Worm (Caenorhabditis elegans) whole organism, L4 larva: Measurements from ENCODE around the gene T04C12.33.

Source experiments
- F49E8.2 ChIP-seq: sonication (generic microtip); optimal IDR thresholded peaks from 2 replicates; lab custom pipeline; 2016; ENCODE audit warnings: missing compliant biosample characterization, mild to moderate bottlenecking, missing genetic modification characterization, borderline replicate concordance
- Y48G9A.11 ChIP-seq: fragments of 200-800 bp; sonication (Bioruptor generic); IDR thresholded peaks from 2 replicates; pipeline ENCODE4 v1.3.6; 2022; ENCODE audit warnings: missing genetic modification reagents, missing genetic modification characterization, missing compliant biosample characterization
- Y5F2A.4 ChIP-seq: fragments of 200-800 bp; sonication (Bioruptor generic); optimal IDR thresholded peaks from 2 replicates; lab custom pipeline; 2018; ENCODE audit warnings: mild to moderate bottlenecking, missing genetic modification characterization, missing compliant biosample characterization
- aha-1 ChIP-seq: fragments of 150-350 bp; peaks from one replicate; lab custom pipeline; 2014; ENCODE audit warnings: missing biosample characterization, missing genetic modification characterization
- aly-2 ChIP-seq: sonication (generic microtip); optimal IDR thresholded peaks from 2 replicates; lab custom pipeline; 2018; ENCODE audit warnings: missing biosample characterization, missing genetic modification characterization
- ama-1 ChIP-seq: fragments of 150-350 bp; optimal IDR thresholded peaks from 2 replicates; lab custom pipeline; 2014; ENCODE audit warnings: inconsistent platforms, mixed read lengths
- arid-1 ChIP-seq: fragments of 200-800 bp; sonication (Bioruptor generic); conservative IDR thresholded peaks from 2 replicates; pipeline ENCODE4 v1.3.6; 2022; ENCODE audit warnings: missing genetic modification reagents, missing genetic modification characterization, missing compliant biosample characterization
- ceh-28 ChIP-seq: fragments of 150-350 bp; optimal IDR thresholded peaks from 2 replicates; lab custom pipeline; 2014; ENCODE audit warnings: missing biosample characterization, missing genetic modification reagents, missing genetic modification characterization
- ceh-32 ChIP-seq: sonication (generic microtip); optimal IDR thresholded peaks from 2 replicates; lab custom pipeline; 2016; ENCODE audit warnings: mild to moderate bottlenecking, missing genetic modification characterization, missing compliant biosample characterization; ENCODE audit not compliant: poor library complexity
- cey-2 ChIP-seq: sonication (generic microtip); optimal IDR thresholded peaks from 3 replicates; lab custom pipeline; 2017; ENCODE audit warnings: missing genetic modification characterization, mild to moderate bottlenecking, missing compliant biosample characterization, antibody characterized with exemption, borderline replicate concordance; ENCODE audit not compliant: insufficient read depth
- ctbp-1 ChIP-seq: fragments of 200-800 bp; sonication (Bioruptor generic); IDR thresholded peaks from 2 replicates; pipeline ENCODE4 v1.3.6; 2022; ENCODE audit warnings: missing genetic modification reagents, missing genetic modification characterization, missing compliant biosample characterization
- dpl-1 ChIP-seq: fragments of 150-350 bp; optimal IDR thresholded peaks from 2 replicates; lab custom pipeline; 2014; ENCODE audit warnings: missing biosample characterization, missing genetic modification reagents, missing genetic modification characterization
- dve-1 ChIP-seq: sonication (generic microtip); optimal IDR thresholded peaks from 2 replicates; lab custom pipeline; 2017; ENCODE audit warnings: antibody characterized with exemption, mild to moderate bottlenecking, missing genetic modification characterization, missing compliant biosample characterization; ENCODE audit not compliant: insufficient read depth
- egl-43 ChIP-seq: fragments of 200-800 bp; sonication (Bioruptor generic); IDR thresholded peaks from 2 replicates; pipeline ENCODE4 v1.3.6; 2022; ENCODE audit warnings: missing genetic modification reagents, missing genetic modification characterization, missing compliant biosample characterization
- fkh-10 ChIP-seq: fragments of 150-350 bp; optimal IDR thresholded peaks from 2 replicates; lab custom pipeline; 2014; ENCODE audit warnings: missing biosample characterization, missing genetic modification reagents, missing genetic modification characterization
- fos-1 ChIP-seq: fragments of 150-350 bp; optimal IDR thresholded peaks from 2 replicates; lab custom pipeline; 2014; ENCODE audit warnings: missing biosample characterization, missing genetic modification characterization
- hif-1 ChIP-seq, 2 experiments: sonication (generic microtip); optimal IDR thresholded peaks; 2 replicates each; lab custom pipeline; 2016 to 2017; ENCODE audit warnings: missing compliant biosample characterization in 2 of 2, missing genetic modification characterization in 2 of 2, missing genetic modification reagents in 2 of 2, missing genotype in 2 of 2, mild to moderate bottlenecking in 1 of 2
- hlh-30 ChIP-seq: sonication (generic microtip); optimal IDR thresholded peaks from 2 replicates; lab custom pipeline; 2017; ENCODE audit warnings: antibody characterized with exemption, mild to moderate bottlenecking, missing genetic modification characterization, missing compliant biosample characterization; ENCODE audit not compliant: insufficient read depth
- hmg-1.1 ChIP-seq: fragments of 200-800 bp; sonication (Bioruptor generic); IDR thresholded peaks from 2 replicates; pipeline ENCODE4 v1.3.6; 2022; ENCODE audit warnings: missing genetic modification reagents, missing genetic modification characterization, missing compliant biosample characterization
- lin-13 ChIP-seq: fragments of 150-350 bp; optimal IDR thresholded peaks from 2 replicates; lab custom pipeline; 2014; ENCODE audit warnings: missing biosample characterization, missing genetic modification reagents, missing genetic modification characterization
- lin-38 ChIP-seq: fragments of 200-800 bp; sonication (Bioruptor generic); IDR thresholded peaks from 2 replicates; pipeline ENCODE4 v1.3.6; 2022; ENCODE audit warnings: missing genetic modification reagents, missing genetic modification characterization, missing compliant biosample characterization
- lin-39 ChIP-seq: fragments of 150-350 bp; optimal IDR thresholded peaks from 2 replicates; lab custom pipeline; 2014; ENCODE audit warnings: missing biosample characterization, missing genetic modification reagents, missing genetic modification characterization
- lsy-2 ChIP-seq, 2 experiments: fragments of 150-350 bp in 1 of 2; sonication (generic microtip) in 1 of 2; optimal IDR thresholded peaks; 2 replicates each; lab custom pipeline; 2014 to 2017; ENCODE audit warnings: missing biosample characterization in 2 of 2, missing genetic modification characterization in 2 of 2
- mdl-1 ChIP-seq, 2 experiments: fragments of 150-350 bp in 1 of 2; sonication (generic microtip) in 1 of 2; optimal IDR thresholded peaks; 2 replicates each; lab custom pipeline; 2014 to 2017; ENCODE audit warnings: missing biosample characterization in 2 of 2, missing genetic modification characterization in 2 of 2
- mdt-29 ChIP-seq: fragments of 200-800 bp; sonication (Bioruptor generic); IDR thresholded peaks from 2 replicates; pipeline ENCODE4 v1.3.6; 2022; ENCODE audit warnings: missing genetic modification reagents, missing genetic modification characterization, missing compliant biosample characterization
- mep-1 ChIP-seq: fragments of 150-350 bp; sonication (generic microtip); optimal IDR thresholded peaks from 3 replicates; lab custom pipeline; 2014; ENCODE audit warnings: missing biosample characterization, missing genetic modification characterization
- mes-2 ChIP-seq: sonication (generic microtip); optimal IDR thresholded peaks from 2 replicates; lab custom pipeline; 2016; ENCODE audit warnings: missing genotype, mild to moderate bottlenecking, missing genetic modification characterization, missing compliant biosample characterization; ENCODE audit not compliant: poor library complexity, severe bottlenecking
- mxl-2 ChIP-seq: fragments of 200-800 bp; sonication (Bioruptor generic); conservative IDR thresholded peaks from 2 replicates; pipeline ENCODE4 v1.3.6; 2022; ENCODE audit warnings: missing genetic modification reagents, missing genetic modification characterization, missing compliant biosample characterization
- nhr-11 ChIP-seq: fragments of 150-350 bp; optimal IDR thresholded peaks from 2 replicates; lab custom pipeline; 2014; ENCODE audit warnings: missing biosample characterization, missing genetic modification characterization
- nhr-111 ChIP-seq: fragments of 200-800 bp; sonication (Bioruptor generic); optimal IDR thresholded peaks from 2 replicates; lab custom pipeline; 2018; ENCODE audit warnings: mild to moderate bottlenecking, missing genetic modification characterization, missing compliant biosample characterization
- nhr-25 ChIP-seq: sonication (generic microtip); optimal IDR thresholded peaks from 2 replicates; lab custom pipeline; 2017; ENCODE audit warnings: missing genetic modification characterization, mild to moderate bottlenecking, missing compliant biosample characterization, antibody characterized with exemption, moderate library complexity, borderline replicate concordance; ENCODE audit not compliant: insufficient read depth
- nhr-28 ChIP-seq: fragments of 150-350 bp; optimal IDR thresholded peaks from 2 replicates; lab custom pipeline; 2014; ENCODE audit warnings: missing biosample characterization, missing genetic modification characterization
- nhr-42 ChIP-seq: fragments of 200-800 bp; sonication (Bioruptor generic); IDR thresholded peaks from 2 replicates; pipeline ENCODE4 v1.3.6; 2022; ENCODE audit warnings: missing genetic modification characterization, missing compliant biosample characterization
- nhr-76 ChIP-seq: fragments of 150-350 bp; optimal IDR thresholded peaks from 2 replicates; lab custom pipeline; 2014; ENCODE audit warnings: missing biosample characterization, missing genetic modification characterization
- nhr-77 ChIP-seq: fragments of 150-350 bp; optimal IDR thresholded peaks from 2 replicates; lab custom pipeline; 2014; ENCODE audit warnings: missing biosample characterization, missing genetic modification characterization
- php-3 ChIP-seq: fragments of 200-800 bp; sonication (Bioruptor generic); IDR thresholded peaks from 2 replicates; pipeline ENCODE4 v1.3.6; 2022; ENCODE audit warnings: missing genetic modification reagents, missing genetic modification characterization, missing compliant biosample characterization
- rbr-2 ChIP-seq: sonication (generic microtip); optimal IDR thresholded peaks from 2 replicates; lab custom pipeline; 2016; ENCODE audit warnings: missing genotype, missing genetic modification characterization, missing compliant biosample characterization
- set-16 ChIP-seq: fragments of 200-800 bp; sonication (Bioruptor generic); IDR thresholded peaks from 2 replicates; pipeline ENCODE4 v1.3.6; 2022; ENCODE audit warnings: missing genetic modification reagents, missing genetic modification characterization, missing compliant biosample characterization
- skn-1 ChIP-seq: fragments of 150-350 bp; optimal IDR thresholded peaks from 2 replicates; lab custom pipeline; 2014; ENCODE audit warnings: missing biosample characterization, missing genetic modification characterization
- spr-1 ChIP-seq: sonication (generic microtip); optimal IDR thresholded peaks from 2 replicates; lab custom pipeline; 2016; ENCODE audit warnings: mild to moderate bottlenecking, missing genetic modification characterization, missing compliant biosample characterization
- unc-130 ChIP-seq: sonication (generic microtip); optimal IDR thresholded peaks from 2 replicates; lab custom pipeline; 2016; ENCODE audit warnings: missing genetic modification reagents, missing genetic modification characterization, missing compliant biosample characterization
- unc-62 ChIP-seq, 3 experiments: fragments of 150-350 bp in 1 of 3; sonication (generic microtip); optimal IDR thresholded peaks in 2 of 3; peaks in 1 of 3; 1 replicate in 1 of 3; 2 replicates in 2 of 3; lab custom pipeline; 2014 to 2017; ENCODE audit warnings: missing biosample characterization in 3 of 3, missing genetic modification characterization in 3 of 3, missing genetic modification reagents in 3 of 3, missing genotype in 1 of 3
- vab-7 ChIP-seq: fragments of 200-800 bp; sonication (Bioruptor generic); IDR thresholded peaks from 2 replicates; pipeline ENCODE4 v1.3.6; 2022; ENCODE audit warnings: missing genetic modification reagents, missing genetic modification characterization, missing compliant biosample characterization
- zfp-2 ChIP-seq: sonication (generic microtip); optimal IDR thresholded peaks from 2 replicates; lab custom pipeline; 2016; ENCODE audit warnings: mild to moderate bottlenecking, missing genetic modification characterization, missing compliant biosample characterization
- zip-11 ChIP-seq: fragments of 200-800 bp; sonication (Bioruptor generic); IDR thresholded peaks from 2 replicates; pipeline ENCODE4 v1.3.6; 2022; ENCODE audit warnings: missing genetic modification characterization, missing compliant biosample characterization

T04C12.33 gene

ce11 chrV:11076403-11076802 is 24.4 kb downstream of the T04C12.33 start (continued):
- TF ChIP-seq unc-62 (GFP tag; optimal IDR thresholded peaks at IDR 0.05 in 1 of 2; lab: Kevin White, UChicago) (no peak), unc-62 (tag; optimal IDR thresholded peaks at IDR 0.05; lab: Kevin White, UChicago) (no peak), lin-13 (GFP tag; lab: Kevin White, UChicago) (peak; percentile 50), ceh-28 (tag; lab: Kevin White, UChicago) (no peak), nhr-11 (tag; lab: Kevin White, UChicago) (no peak), dve-1 (tag; lab: Kevin White, UChicago) (peak; percentile 1), nhr-42 (no peak), aly-2 (tag; lab: Kevin White, UChicago) (peak; percentile 25), F49E8.2 (tag; lab: Kevin White, UChicago) (peak; percentile 93), aha-1 (tag; lab: Kevin White, UChicago) (peak; percentile 55), hmg-1.1 (GFP tag; lab: Robert Waterston, UW) (0 out of 2 replicates have a peak, but pooled peaks have one; percentile 26), hif-1 (tag; optimal IDR thresholded peaks at IDR 0.05; lab: Kevin White, UChicago) (no peak), ctbp-1 (GFP tag; lab: Robert Waterston, UW) (peak; percentile 75), set-16 (GFP tag; lab: Robert Waterston, UW) (no peak), Y48G9A.11 (GFP tag; lab: Robert Waterston, UW) (peak; percentile 80; the same call in 1 of the 2 replicates), fos-1 (tag; lab: Kevin White, UChicago) (no peak), mxl-2 (GFP tag; lab: Robert Waterston, UW) (peak; percentile 50; the same call in 1 of the 2 replicates), ama-1 (peak; percentile 77), cey-2 (tag; lab: Kevin White, UChicago) (no peak), arid-1 (GFP tag; lab: Robert Waterston, UW) (peak; percentile 78), skn-1 (no peak), Y5F2A.4 (no peak), nhr-76 (tag; lab: Kevin White, UChicago) (no peak)

DNA sequence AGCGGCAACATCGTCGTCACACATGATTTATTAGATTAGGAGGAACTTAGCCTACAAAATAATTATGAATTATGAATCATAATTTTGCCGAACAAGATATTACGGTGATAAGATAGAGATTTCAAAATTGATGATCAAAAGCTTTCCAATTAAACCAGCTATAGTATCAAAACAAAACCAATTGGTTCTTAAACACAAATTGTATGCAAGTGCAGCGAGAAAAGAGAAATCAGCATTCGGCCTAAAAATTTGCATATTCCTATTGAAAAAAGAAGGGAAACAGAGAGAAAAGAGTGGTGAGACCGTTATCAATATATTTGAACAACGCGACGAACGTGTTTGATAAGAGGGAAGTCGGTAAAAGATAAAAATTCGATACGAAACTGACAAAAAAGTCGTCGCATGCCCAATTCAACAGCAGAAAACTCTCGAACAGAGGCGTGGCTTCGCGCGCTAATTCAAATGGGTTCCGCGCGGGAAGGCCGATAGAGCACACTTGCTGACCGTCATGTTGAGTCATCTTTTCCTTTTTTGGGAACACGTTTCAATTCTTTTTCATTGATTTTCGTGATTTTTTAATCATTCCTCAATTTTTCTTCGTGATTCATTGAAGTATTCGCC is 26.2 kb downstream of the T04C12.33 start, which contains the start of gene act-2:
TSS of gene act-2 (minus strand) at position 51 of the 621 bp plus-strand sequence.
- TF ChIP-seq mdl-1 (tag; optimal IDR thresholded peaks at IDR 0.05; lab: Kevin White, UChicago) (peak in 1 of 2 experiments; percentile 69), lin-38 (GFP tag; lab: Robert Waterston, UW) (peak; percentile 94), aha-1 (tag; lab: Kevin White, UChicago) (peak; percentile 97), ctbp-1 (GFP tag; lab: Robert Waterston, UW) (0 out of 2 replicates have a peak, but pooled peaks have one; percentile 26), spr-1 (peak; percentile 37), lsy-2 (tag; optimal IDR thresholded peaks at IDR 0.05; lab: Kevin White, UChicago) (peak in 1 of 2 experiments; percentile 84), Y48G9A.11 (GFP tag; lab: Robert Waterston, UW) (0 out of 2 replicates have a peak, but pooled peaks have one; percentile 42), mes-2 (tag; lab: Kevin White, UChicago) (peak; percentile 76), hmg-1.1 (GFP tag; lab: Robert Waterston, UW) (peak; percentile 57; the same call in 1 of the 2 replicates), zip-11 (GFP tag; lab: Robert Waterston, UW) (no peak), ceh-32 (tag; lab: Kevin White, UChicago) (no peak), mdt-29 (0 out of 2 replicates have a peak, but pooled peaks have one; percentile 32), php-3 (GFP tag; lab: Robert Waterston, UW) (no peak), unc-130 (peak; percentile 21), rbr-2 (tag; lab: Kevin White, UChicago) (peak; percentile 72), fkh-10 (GFP tag; lab: Kevin White, UChicago) (peak; percentile 64), nhr-11 (tag; lab: Kevin White, UChicago) (peak; percentile 45), nhr-25 (tag; lab: Kevin White, UChicago) (peak; percentile 89), lin-39 (tag; lab: Kevin White, UChicago) (no peak), hlh-30 (peak; percentile 88), dpl-1 (peak; percentile 93), nhr-42 (no peak), hif-1 (tag; optimal IDR thresholded peaks at IDR 0.05; lab: Kevin White, UChicago) (peak in 1 of 2 experiments; percentile 44), vab-7 (GFP tag; lab: Robert Waterston, UW) (peak; percentile 42; the same call in 1 of the 2 replicates), mep-1 (tag; lab: Kevin White, UChicago) (peak; percentile 84), lin-13 (GFP tag; lab: Kevin White, UChicago) (peak; percentile 28), nhr-111 (GFP tag; lab: Kevin White, UChicago) (no peak), nhr-28 (tag; lab: Kevin White, UChicago) (peak; percentile 55), zfp-2 (tag; lab: Kevin White, UChicago) (peak; percentile 9), nhr-77 (peak; percentile 32), aly-2 (tag; lab: Kevin White, UChicago) (no peak), egl-43 (0 out of 2 replicates have a peak, but pooled peaks have one; percentile 33)
